Worm (Caenorhabditis elegans) whole organism, L4 larva: ENCODE measurements around the gene lact-4.

ENCODE experiments used
- F10B5.3 ChIP-seq: sonication (generic microtip); optimal IDR thresholded peaks from 2 replicates; lab custom pipeline; 2016; ENCODE audit warnings: mild to moderate bottlenecking, missing genetic modification characterization, missing compliant biosample characterization
- ces-1 ChIP-seq: fragments of 150-350 bp; sonication (generic microtip); optimal IDR thresholded peaks from 4 replicates; lab custom pipeline; 2014; ENCODE audit warnings: missing biosample characterization, missing genetic modification reagents, missing genetic modification characterization
- dve-1 ChIP-seq: sonication (generic microtip); optimal IDR thresholded peaks from 2 replicates; lab custom pipeline; 2017; ENCODE audit warnings: antibody characterized with exemption, mild to moderate bottlenecking, missing genetic modification characterization, missing compliant biosample characterization; ENCODE audit not compliant: insufficient read depth
- lin-13 ChIP-seq: fragments of 150-350 bp; optimal IDR thresholded peaks from 2 replicates; lab custom pipeline; 2014; ENCODE audit warnings: missing biosample characterization, missing genetic modification reagents, missing genetic modification characterization
- pha-4 ChIP-seq, 2 experiments: fragments of 150-350 bp in 1 of 2; fragments of 200-800 bp in 1 of 2; sonication (Bioruptor generic) in 1 of 2; IDR thresholded peaks in 1 of 2; optimal IDR thresholded peaks in 1 of 2; 2 replicates each; pipeline versions ENCODE4 v1.3.6 to Lab custom; 2014 to 2022; ENCODE audit warnings: missing genetic modification characterization in 2 of 2, missing genetic modification reagents in 2 of 2, missing biosample characterization in 1 of 2, missing compliant biosample characterization in 1 of 2
- skn-1 ChIP-seq: fragments of 150-350 bp; optimal IDR thresholded peaks from 2 replicates; lab custom pipeline; 2014; ENCODE audit warnings: missing biosample characterization, missing genetic modification characterization
- unc-62 ChIP-seq, 3 experiments: fragments of 150-350 bp in 1 of 3; sonication (generic microtip); optimal IDR thresholded peaks in 2 of 3; peaks in 1 of 3; 1 replicate in 1 of 3; 2 replicates in 2 of 3; lab custom pipeline; 2014 to 2017; ENCODE audit warnings: missing biosample characterization in 3 of 3, missing genetic modification characterization in 3 of 3, missing genetic modification reagents in 3 of 3, missing genotype in 1 of 3

DNA sequence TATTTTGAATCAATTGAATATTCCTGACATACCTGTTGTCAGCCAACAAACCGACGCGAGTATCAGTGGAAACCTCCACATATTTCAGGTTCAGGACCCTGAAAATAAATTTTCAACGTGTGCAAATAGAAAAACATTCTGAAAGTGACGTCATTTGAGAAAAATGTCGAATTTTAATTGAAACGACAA lies 51.6 kb downstream of the lact-4 start, which contains the start of gene F14E5.2:
- TF ChIP-seq pha-4 (GFP tag; IDR thresholded peaks at IDR 0.05; lab: Robert Waterston, UW): no peak
- TF ChIP-seq pha-4 (tag; optimal IDR thresholded peaks at IDR 0.05; lab: Kevin White, UChicago): no peak
- no peak for TF ChIP-seq skn-1 (tag; lab: Kevin White, UChicago)
- TF ChIP-seq unc-62 (GFP tag; optimal IDR thresholded peaks at IDR 0.05 in 1 of 2; lab: Kevin White, UChicago): no peak
- TF ChIP-seq unc-62 (tag; optimal IDR thresholded peaks at IDR 0.05; lab: Kevin White, UChicago): no peak
- TF ChIP-seq ces-1 (GFP tag; lab: Kevin White, UChicago): no peak
- no peak for TF ChIP-seq dve-1 (tag; lab: Kevin White, UChicago)
- TF ChIP-seq lin-13 (GFP tag; lab: Kevin White, UChicago): no peak
- no peak for TF ChIP-seq F10B5.3 (tag; lab: Kevin White, UChicago)
